Fruit fly (Drosophila melanogaster): ENCODE measurements around the gene Hs3st-B.
A peak's percentile ranks its signal among the peaks of the same experiment; 100 is the strongest.

Hs3st-B gene

dm6 chrX:19247200-19248052, 1.0 kb upstream of the Hs3st-B start, which contains the start of gene CG7992 (continued):
- TF ChIP-seq CG17829 (tag; optimal IDR thresholded peaks at IDR 0.05): peak; percentile 2
- TF ChIP-seq CG18764 (GFP tag; optimal IDR thresholded peaks at IDR 0.05): no peak
- TF ChIP-seq da (GFP tag; optimal IDR thresholded peaks at IDR 0.05): no peak
- no peak for TF ChIP-seq CG3838 (GFP tag; optimal IDR thresholded peaks at IDR 0.05)
- TF ChIP-seq disco-r (GFP tag; optimal IDR thresholded peaks at IDR 0.05): no peak
- peak; percentile 71 for TF ChIP-seq Meics (GFP tag; optimal IDR thresholded peaks at IDR 0.05)
- TF ChIP-seq Gsc (GFP tag; IDR thresholded peaks at IDR 0.05): no peak
- TF ChIP-seq CG2129 (GFP tag; IDR thresholded peaks at IDR 0.05; ENCODE audit: partially characterized antibody): no peak
- TF ChIP-seq ems (GFP tag; optimal IDR thresholded peaks at IDR 0.05): no peak
- TF ChIP-seq dimm (GFP tag; IDR thresholded peaks at IDR 0.05): no peak
- no peak for TF ChIP-seq z (GFP tag; IDR thresholded peaks at IDR 0.05)
- no peak for TF ChIP-seq bowl (GFP tag; IDR thresholded peaks at IDR 0.05)
- TF ChIP-seq ranshi (GFP tag; IDR thresholded peaks at IDR 0.05): no peak
- TF ChIP-seq CTCF (GFP tag; optimal IDR thresholded peaks at IDR 0.05): no peak
- no peak for TF ChIP-seq ham (GFP tag; IDR thresholded peaks at IDR 0.05)
- TF ChIP-seq CG9727 (GFP tag; optimal IDR thresholded peaks at IDR 0.05): peak; percentile 55
- TF ChIP-seq inv (GFP tag; IDR thresholded peaks at IDR 0.05; ENCODE audit: partially characterized antibody): no peak
- TF ChIP-seq Hr51 (GFP tag; optimal IDR thresholded peaks at IDR 0.05): peak; percentile 29 to 69
- no peak for TF ChIP-seq NC2β (GFP tag; optimal IDR thresholded peaks at IDR 0.05)
- TF ChIP-seq Elba2 (GFP tag; optimal IDR thresholded peaks at IDR 0.05): no peak
- no peak for TF ChIP-seq danr (GFP tag; IDR thresholded peaks at IDR 0.05)
- TF ChIP-seq CG13424 (tag; optimal IDR thresholded peaks at IDR 0.05): peak; percentile 60
- TF ChIP-seq Scr (GFP tag; IDR thresholded peaks at IDR 0.05; ENCODE audit: partially characterized antibody): no peak
- no peak for TF ChIP-seq CG30020 (tag; optimal IDR thresholded peaks at IDR 0.05)
- peak; percentile 35 for TF ChIP-seq CG1602 (GFP tag; optimal IDR thresholded peaks at IDR 0.05)
- peak; percentile 56 for TF ChIP-seq CG13624 (GFP tag; optimal IDR thresholded peaks at IDR 0.05)
- TF ChIP-seq Drgx (GFP tag; IDR thresholded peaks at IDR 0.05): peak; percentile 23; the same call in 1 of the 2 replicates
- no peak for TF ChIP-seq CG34422 (GFP tag; IDR thresholded peaks at IDR 0.05)
- peak; percentile 6 for TF ChIP-seq CG6654 (GFP tag; optimal IDR thresholded peaks at IDR 0.05)
- TF ChIP-seq Aef1 (GFP tag; IDR thresholded peaks at IDR 0.05): peak; percentile 48; the same call in 2 of the 3 replicates
- no peak for TF ChIP-seq CG7987 (GFP tag; optimal IDR thresholded peaks at IDR 0.05)
- no peak for TF ChIP-seq luna (GFP tag; optimal IDR thresholded peaks at IDR 0.05)
- TF ChIP-seq CG31388 (GFP tag; optimal IDR thresholded peaks at IDR 0.05): no peak
- no peak for TF ChIP-seq ato (GFP tag; IDR thresholded peaks at IDR 0.05; ENCODE audit: partially characterized antibody)
- TF ChIP-seq peb (GFP tag; IDR thresholded peaks at IDR 0.05): 0 out of 2 replicates have a peak, but pooled peaks have one; percentile 18
- TF ChIP-seq ara (GFP tag; IDR thresholded peaks at IDR 0.05): no peak
- TF ChIP-seq sob (GFP tag; IDR thresholded peaks at IDR 0.05): peak; percentile 19; the same call in 1 of the 2 replicates
- peak; percentile 89 for TF ChIP-seq sens (GFP tag)
- peak; percentile 48 for TF ChIP-seq unpg (GFP tag; optimal IDR thresholded peaks at IDR 0.05)
- peak; percentile 51 for TF ChIP-seq crc (GFP tag; optimal IDR thresholded peaks at IDR 0.05)
- peak; percentile 25 for TF ChIP-seq Nf-YB (GFP tag; optimal IDR thresholded peaks at IDR 0.05)
- no peak for TF ChIP-seq zfh1 (GFP tag; IDR thresholded peaks at IDR 0.05)
- TF ChIP-seq Optix (GFP tag; IDR thresholded peaks at IDR 0.05): no peak
- no peak for TF ChIP-seq CG15696 (tag; optimal IDR thresholded peaks at IDR 0.05)
- TF ChIP-seq sc (optimal IDR thresholded peaks at IDR 0.05): no peak
- no peak for TF ChIP-seq sc (GFP tag; optimal IDR thresholded peaks at IDR 0.05)
- 0 out of 2 replicates have a peak, but pooled peaks have one; percentile 18 for TF ChIP-seq ssp (GFP tag; IDR thresholded peaks at IDR 0.05)
- peak; percentile 14 for TF ChIP-seq Asciz (GFP tag; optimal IDR thresholded peaks at IDR 0.05)
- peak; percentile 81 for TF ChIP-seq row (GFP tag; IDR thresholded peaks at IDR 0.05)
- peak; percentile 63 for TF ChIP-seq CG6689 (GFP tag; IDR thresholded peaks at IDR 0.05)
- TF ChIP-seq ase (GFP tag; IDR thresholded peaks at IDR 0.05): no peak
